Worm (Caenorhabditis elegans) whole organism, L1 larva: ENCODE measurements around the gene Y37A1A.3.
A peak's percentile ranks its signal among the peaks of the same experiment; 100 is the strongest.

Experiments
- C04F5.9 ChIP-seq: sonication (generic microtip); optimal IDR thresholded peaks from 2 replicates; lab custom pipeline; 2016; ENCODE audit warnings: missing genetic modification characterization, missing compliant biosample characterization
- C16A3.4 ChIP-seq: fragments of 150-350 bp; optimal IDR thresholded peaks from 2 replicates; lab custom pipeline; 2014; ENCODE audit warnings: missing biosample characterization, missing genetic modification characterization
- C34B4.2 ChIP-seq: sonication (generic microtip); optimal IDR thresholded peaks from 2 replicates; lab custom pipeline; 2017; ENCODE audit warnings: mild to moderate bottlenecking, missing genetic modification characterization, missing compliant biosample characterization
- F16B12.6 ChIP-seq: fragments of 150-350 bp; optimal IDR thresholded peaks from 2 replicates; lab custom pipeline; 2014; ENCODE audit warnings: missing biosample characterization, missing genetic modification characterization
- Y116A8C.19 ChIP-seq: sonication (generic microtip); optimal IDR thresholded peaks from 2 replicates; lab custom pipeline; 2016; ENCODE audit warnings: missing compliant biosample characterization, missing genetic modification characterization, borderline replicate concordance
- alr-1 ChIP-seq: fragments of 200-800 bp; sonication (Bioruptor generic); optimal IDR thresholded peaks from 2 replicates; lab custom pipeline; 2018; ENCODE audit warnings: borderline replicate concordance, mild to moderate bottlenecking, missing genetic modification characterization, missing compliant biosample characterization
- aly-2 ChIP-seq: fragments of 150-350 bp; optimal IDR thresholded peaks from 2 replicates; lab custom pipeline; 2014; ENCODE audit warnings: missing biosample characterization, missing genetic modification characterization
- ama-1 ChIP-seq: fragments of 150-350 bp; optimal IDR thresholded peaks from 2 replicates; lab custom pipeline; 2014
- blmp-1 ChIP-seq: fragments of 150-350 bp; optimal IDR thresholded peaks from 2 replicates; lab custom pipeline; 2014; ENCODE audit warnings: missing biosample characterization, missing genetic modification characterization
- ceh-63 ChIP-seq: fragments of 200-800 bp; sonication (Bioruptor generic); optimal IDR thresholded peaks from 2 replicates; lab custom pipeline; 2018; ENCODE audit warnings: mild to moderate bottlenecking, missing genetic modification characterization, missing compliant biosample characterization
- ceh-88 ChIP-seq: fragments of 200-800 bp; sonication (Bioruptor generic); IDR thresholded peaks from 2 replicates; pipeline ENCODE4 v1.3.6; 2022; ENCODE audit warnings: missing genetic modification characterization, missing compliant biosample characterization
- ces-1 ChIP-seq: fragments of 150-350 bp; optimal IDR thresholded peaks from 2 replicates; lab custom pipeline; 2014; ENCODE audit warnings: missing biosample characterization, missing genetic modification reagents, missing genetic modification characterization
- dsc-1 ChIP-seq: sonication (generic microtip); optimal IDR thresholded peaks from 2 replicates; lab custom pipeline; 2016; ENCODE audit warnings: mild to moderate bottlenecking, missing genetic modification characterization, missing compliant biosample characterization
- efl-3 ChIP-seq: fragments of 200-800 bp; sonication (Bioruptor generic); optimal IDR thresholded peaks from 2 replicates; lab custom pipeline; 2018; ENCODE audit warnings: mild to moderate bottlenecking, missing genetic modification characterization, missing compliant biosample characterization
- egl-27 ChIP-seq, 2 experiments: fragments of 150-350 bp in 1 of 2; sonication (generic microtip); optimal IDR thresholded peaks; 3 replicates each; lab custom pipeline; 2017 to 2018; ENCODE audit warnings: missing biosample characterization in 2 of 2, missing genetic modification characterization in 2 of 2, missing genetic modification reagents in 2 of 2
- ets-5 ChIP-seq: fragments of 200-800 bp; sonication (Bioruptor generic); IDR thresholded peaks from 2 replicates; pipeline ENCODE4 v1.3.6; 2022; ENCODE audit warnings: missing genetic modification characterization, missing compliant biosample characterization
- fkh-10 ChIP-seq: sonication (generic microtip); optimal IDR thresholded peaks from 2 replicates; lab custom pipeline; 2017; ENCODE audit warnings: missing biosample characterization, missing genetic modification reagents, missing genetic modification characterization
- fkh-4 ChIP-seq: sonication (generic microtip); optimal IDR thresholded peaks from 2 replicates; lab custom pipeline; 2016; ENCODE audit warnings: missing compliant biosample characterization, missing genetic modification characterization, borderline replicate concordance
- fos-1 ChIP-seq: fragments of 150-350 bp; optimal IDR thresholded peaks from 2 replicates; lab custom pipeline; 2014; ENCODE audit warnings: missing biosample characterization, missing genetic modification characterization
- grh-1 ChIP-seq: fragments of 200-800 bp; sonication (Bioruptor generic); IDR thresholded peaks from 2 replicates; pipeline ENCODE4 v1.3.6; 2022; ENCODE audit warnings: missing genetic modification reagents, missing genetic modification characterization, missing compliant biosample characterization
- hlh-17 ChIP-seq: fragments of 200-800 bp; sonication (Bioruptor generic); optimal IDR thresholded peaks from 2 replicates; lab custom pipeline; 2018; ENCODE audit warnings: missing genetic modification characterization, mild to moderate bottlenecking, missing compliant biosample characterization, moderate library complexity, borderline replicate concordance
- hlh-4 ChIP-seq: sonication (generic microtip); optimal IDR thresholded peaks from 2 replicates; lab custom pipeline; 2016; ENCODE audit warnings: mild to moderate bottlenecking, missing genetic modification characterization, missing compliant biosample characterization
- irx-1 ChIP-seq: sonication (generic microtip); optimal IDR thresholded peaks from 2 replicates; lab custom pipeline; 2016; ENCODE audit warnings: missing genetic modification characterization, missing compliant biosample characterization
- isw-1 ChIP-seq: fragments of 200-800 bp; sonication (Bioruptor generic); IDR thresholded peaks from 2 replicates; pipeline ENCODE4 v1.3.6; 2022; ENCODE audit warnings: missing genetic modification characterization, missing compliant biosample characterization
- jun-1 ChIP-seq: fragments of 150-350 bp; optimal IDR thresholded peaks from 2 replicates; lab custom pipeline; 2014; ENCODE audit warnings: missing biosample characterization, missing genetic modification reagents, missing genetic modification characterization
- lin-15B ChIP-seq: fragments of 150-350 bp; sonication (generic microtip); optimal IDR thresholded peaks from 3 replicates; lab custom pipeline; 2014; ENCODE audit warnings: missing biosample characterization, missing genetic modification characterization
- lir-3 ChIP-seq: sonication (generic microtip); optimal IDR thresholded peaks from 2 replicates; lab custom pipeline; 2016; ENCODE audit warnings: mild to moderate bottlenecking, missing genetic modification characterization, moderate library complexity, missing compliant biosample characterization; ENCODE audit not compliant: poor library complexity
- lsy-2 ChIP-seq, 2 experiments: fragments of 150-350 bp; optimal IDR thresholded peaks; 2 replicates each; lab custom pipeline; 2014; ENCODE audit warnings: missing biosample characterization in 2 of 2, missing genetic modification characterization in 2 of 2
- mab-9 ChIP-seq: fragments of 200-800 bp; sonication (Bioruptor generic); IDR thresholded peaks from 2 replicates; pipeline ENCODE4 v1.3.6; 2022; ENCODE audit warnings: missing genetic modification reagents, missing genetic modification characterization, missing compliant biosample characterization
- mdl-1 ChIP-seq, 2 experiments: fragments of 150-350 bp; optimal IDR thresholded peaks; 2 replicates each; lab custom pipeline; 2014 to 2017; ENCODE audit warnings: missing biosample characterization in 2 of 2, missing genetic modification characterization in 2 of 2, inconsistent platforms in 1 of 2
- mef-2 ChIP-seq: fragments of 150-350 bp; optimal IDR thresholded peaks from 2 replicates; lab custom pipeline; 2014; ENCODE audit warnings: missing biosample characterization, missing genetic modification characterization
- mep-1 ChIP-seq: fragments of 150-350 bp; optimal IDR thresholded peaks from 2 replicates; lab custom pipeline; 2014; ENCODE audit warnings: missing biosample characterization, missing genetic modification characterization
- nhr-12 ChIP-seq: sonication (generic microtip); optimal IDR thresholded peaks from 2 replicates; lab custom pipeline; 2017; ENCODE audit warnings: missing biosample characterization, missing genetic modification characterization
- nhr-19 ChIP-seq: fragments of 200-800 bp; sonication (Bioruptor generic); conservative IDR thresholded peaks from 2 replicates; pipeline ENCODE4 v1.3.6; 2022; ENCODE audit warnings: missing genetic modification characterization, missing compliant biosample characterization
- nhr-237 ChIP-seq: fragments of 150-350 bp; optimal IDR thresholded peaks from 2 replicates; lab custom pipeline; 2014; ENCODE audit warnings: missing biosample characterization, missing genetic modification characterization
- nhr-28 ChIP-seq: fragments of 150-350 bp; optimal IDR thresholded peaks from 2 replicates; lab custom pipeline; 2014; ENCODE audit warnings: missing biosample characterization, missing genetic modification characterization
- nhr-71 ChIP-seq: sonication (generic microtip); optimal IDR thresholded peaks from 2 replicates; lab custom pipeline; 2016; ENCODE audit warnings: mild to moderate bottlenecking, missing genetic modification characterization, moderate library complexity, missing compliant biosample characterization
- nhr-76 ChIP-seq: sonication (generic microtip); optimal IDR thresholded peaks from 2 replicates; lab custom pipeline; 2017; ENCODE audit warnings: missing biosample characterization, missing genetic modification characterization
- nhr-84 ChIP-seq: sonication (generic microtip); optimal IDR thresholded peaks from 2 replicates; lab custom pipeline; 2017; ENCODE audit warnings: missing biosample characterization, missing genetic modification characterization
- pag-3 ChIP-seq: sonication (generic microtip); optimal IDR thresholded peaks from 2 replicates; lab custom pipeline; 2017; ENCODE audit warnings: missing genetic modification characterization, mild to moderate bottlenecking, missing compliant biosample characterization, antibody characterized with exemption, borderline replicate concordance; ENCODE audit not compliant: insufficient read depth
- pax-3 ChIP-seq: fragments of 200-800 bp; sonication (Bioruptor generic); optimal IDR thresholded peaks from 2 replicates; lab custom pipeline; 2018; ENCODE audit warnings: mild to moderate bottlenecking, missing genetic modification characterization, moderate library complexity, missing compliant biosample characterization
- pqm-1 ChIP-seq: sonication (generic microtip); optimal IDR thresholded peaks from 3 replicates; lab custom pipeline; 2017; ENCODE audit warnings: missing biosample characterization, missing genetic modification characterization
- rnt-1 ChIP-seq: sonication (generic microtip); optimal IDR thresholded peaks from 2 replicates; lab custom pipeline; 2016; ENCODE audit warnings: mild to moderate bottlenecking, missing genetic modification characterization, moderate library complexity, missing compliant biosample characterization
- skn-1 ChIP-seq: fragments of 150-350 bp; optimal IDR thresholded peaks from 2 replicates; lab custom pipeline; 2014; ENCODE audit warnings: missing biosample characterization, missing genetic modification characterization
- sox-4 ChIP-seq: sonication (generic microtip); optimal IDR thresholded peaks from 2 replicates; lab custom pipeline; 2016; ENCODE audit warnings: missing genetic modification characterization, missing compliant biosample characterization
- sup-37 ChIP-seq: fragments of 200-800 bp; sonication (Bioruptor generic); optimal IDR thresholded peaks from 2 replicates; lab custom pipeline; 2018; ENCODE audit warnings: mild to moderate bottlenecking, missing genetic modification characterization, missing compliant biosample characterization
- swsn-7 ChIP-seq: sonication (generic microtip); optimal IDR thresholded peaks from 2 replicates; lab custom pipeline; 2016; ENCODE audit warnings: missing genetic modification characterization, missing compliant biosample characterization
- tbx-2 ChIP-seq: sonication (generic microtip); optimal IDR thresholded peaks from 2 replicates; lab custom pipeline; 2016; ENCODE audit warnings: missing genetic modification characterization, missing compliant biosample characterization
- tlp-1 ChIP-seq: fragments of 150-350 bp; optimal IDR thresholded peaks from 2 replicates; lab custom pipeline; 2014; ENCODE audit warnings: missing biosample characterization, missing genetic modification characterization
- unc-30 ChIP-seq: sonication (generic microtip); optimal IDR thresholded peaks from 2 replicates; lab custom pipeline; 2017; ENCODE audit warnings: missing biosample characterization, missing genetic modification characterization
- unc-62 ChIP-seq: fragments of 150-350 bp; optimal IDR thresholded peaks from 2 replicates; lab custom pipeline; 2014; ENCODE audit warnings: missing biosample characterization, missing genetic modification reagents, missing genetic modification characterization
- unc-98 ChIP-seq: fragments of 200-800 bp; sonication (Bioruptor generic); IDR thresholded peaks from 2 replicates; pipeline ENCODE4 v1.3.6; 2022; ENCODE audit warnings: missing genetic modification characterization, missing compliant biosample characterization
- vab-15 ChIP-seq: sonication (generic microtip); optimal IDR thresholded peaks from 2 replicates; lab custom pipeline; 2017; ENCODE audit warnings: missing genotype, mild to moderate bottlenecking, missing genetic modification characterization, missing compliant biosample characterization
- xbp-1 ChIP-seq: sonication (generic microtip); optimal IDR thresholded peaks from 2 replicates; lab custom pipeline; 2016; ENCODE audit warnings: missing genetic modification characterization, missing compliant biosample characterization
- zag-1 ChIP-seq: fragments of 150-350 bp; optimal IDR thresholded peaks from 2 replicates; lab custom pipeline; 2014; ENCODE audit warnings: missing biosample characterization, missing genetic modification characterization

Y37A1A.3 gene

ce11 chrIV:13880803-13881202 lies 21.9 kb downstream of the Y37A1A.3 start:
- TF ChIP-seq ama-1 (lab: Kevin White, UChicago) (no peak), alr-1 (tag; lab: Kevin White, UChicago) (no peak), nhr-76 (tag; lab: Kevin White, UChicago) (no peak), mab-9 (no peak), unc-30 (tag; lab: Kevin White, UChicago) (no peak), jun-1 (tag; lab: Kevin White, UChicago) (no peak), xbp-1 (tag; lab: Kevin White, UChicago) (peak; percentile 19), blmp-1 (tag; lab: Kevin White, UChicago) (no peak), efl-3 (GFP tag; lab: Kevin White, UChicago) (no peak), F16B12.6 (tag; lab: Kevin White, UChicago) (no peak), Y116A8C.19 (tag; lab: Kevin White, UChicago) (no peak), vab-15 (no peak), rnt-1 (tag; lab: Kevin White, UChicago) (peak; percentile 67), ets-5 (GFP tag; lab: Robert Waterston, UW) (no peak), pax-3 (tag; lab: Kevin White, UChicago) (no peak), ceh-63 (GFP tag; lab: Kevin White, UChicago) (no peak), unc-62 (GFP tag; lab: Kevin White, UChicago) (no peak), fkh-10 (GFP tag; lab: Kevin White, UChicago) (no peak), egl-27 (tag; optimal IDR thresholded peaks at IDR 0.05; lab: Kevin White, UChicago) (no peak), tlp-1 (tag; lab: Kevin White, UChicago) (no peak), aly-2 (no peak), lsy-2 (tag; optimal IDR thresholded peaks at IDR 0.05; lab: Kevin White, UChicago) (peak; percentile 50 to 61), nhr-237 (no peak), pqm-1 (tag; lab: Kevin White, UChicago) (no peak), ceh-88 (no peak), swsn-7 (tag; lab: Kevin White, UChicago) (no peak), mep-1 (tag; lab: Kevin White, UChicago) (no peak), sup-37 (no peak), skn-1 (tag; lab: Kevin White, UChicago) (no peak), hlh-17 (GFP tag; lab: Kevin White, UChicago) (no peak), C34B4.2 (tag; lab: Kevin White, UChicago) (no peak), mef-2 (tag; lab: Kevin White, UChicago) (no peak), isw-1 (GFP tag; lab: Robert Waterston, UW) (no peak), nhr-28 (tag; lab: Kevin White, UChicago) (no peak), zag-1 (no peak), irx-1 (tag; lab: Kevin White, UChicago) (no peak), C16A3.4 (tag; lab: Kevin White, UChicago) (peak; percentile 13), nhr-84 (tag; lab: Kevin White, UChicago) (no peak), nhr-19 (GFP tag; lab: Robert Waterston, UW) (peak; percentile 55), sox-4 (tag; lab: Kevin White, UChicago) (no peak), ces-1 (GFP tag; lab: Kevin White, UChicago) (no peak), unc-98 (GFP tag; lab: Robert Waterston, UW) (no peak), nhr-71 (peak; percentile 79), hlh-4 (tag; lab: Kevin White, UChicago) (no peak), lin-15B (tag; lab: Kevin White, UChicago) (no peak), nhr-12 (tag; lab: Kevin White, UChicago) (no peak), lir-3 (no peak), mdl-1 (tag; optimal IDR thresholded peaks at IDR 0.05; lab: Kevin White, UChicago) (peak in 1 of 2 experiments; percentile 88), fos-1 (tag; lab: Kevin White, UChicago) (no peak), tbx-2 (tag; lab: Kevin White, UChicago) (peak; percentile 24), pag-3 (tag; lab: Kevin White, UChicago) (no peak), fkh-4 (tag; lab: Kevin White, UChicago) (no peak), grh-1 (no peak), dsc-1 (tag; lab: Kevin White, UChicago) (no peak), C04F5.9 (tag; lab: Kevin White, UChicago) (no peak)
